Fruit fly (Drosophila melanogaster) whole organism: Measurements from ENCODE around the gene B9d1.

Experiments used
- CG8478 ChIP-seq: fragments of >200 bp; optimal IDR thresholded peaks from 2 replicates; lab custom pipeline; 2018; ENCODE audit warnings: inconsistent platforms
- Dll ChIP-seq: fragments of >200 bp; optimal IDR thresholded peaks from 2 replicates; lab custom pipeline; 2017
- EcR ChIP-seq, 2 experiments: fragments of >200 bp; optimal IDR thresholded peaks; 2 replicates each; lab custom pipeline; 2017; ENCODE audit warnings: missing biosample characterization in 2 of 2, missing genetic modification characterization in 2 of 2, missing genetic modification reagents in 2 of 2
- pan ChIP-seq: fragments of >200 bp; optimal IDR thresholded peaks from 2 replicates; lab custom pipeline; 2017
- psq ChIP-seq: fragments of >200 bp; optimal IDR thresholded peaks from 2 replicates; lab custom pipeline; 2017
- usp ChIP-seq: fragments of >200 bp; optimal IDR thresholded peaks from 2 replicates; lab custom pipeline; 2017; ENCODE audit warnings: missing biosample characterization, missing genetic modification characterization, mixed read lengths

dm6 chr3R:15508631-15509030 lies 26.9 kb downstream of the B9d1 start, which contains the start of gene CG44014:
- no peak for TF ChIP-seq psq (lab: Kevin White, UChicago)
- no peak for TF ChIP-seq usp (GFP tag; lab: Kevin White, UChicago)
- TF ChIP-seq EcR (GFP tag; optimal IDR thresholded peaks at IDR 0.05; lab: Kevin White, UChicago): no peak
- no peak for TF ChIP-seq pan (lab: Kevin White, UChicago)
- no peak for TF ChIP-seq CG8478 (lab: Kevin White, UChicago)
- no peak for TF ChIP-seq Dll (lab: Kevin White, UChicago)
